Worm (Caenorhabditis elegans): Measurements from ENCODE around the gene bus-12.

DNA sequence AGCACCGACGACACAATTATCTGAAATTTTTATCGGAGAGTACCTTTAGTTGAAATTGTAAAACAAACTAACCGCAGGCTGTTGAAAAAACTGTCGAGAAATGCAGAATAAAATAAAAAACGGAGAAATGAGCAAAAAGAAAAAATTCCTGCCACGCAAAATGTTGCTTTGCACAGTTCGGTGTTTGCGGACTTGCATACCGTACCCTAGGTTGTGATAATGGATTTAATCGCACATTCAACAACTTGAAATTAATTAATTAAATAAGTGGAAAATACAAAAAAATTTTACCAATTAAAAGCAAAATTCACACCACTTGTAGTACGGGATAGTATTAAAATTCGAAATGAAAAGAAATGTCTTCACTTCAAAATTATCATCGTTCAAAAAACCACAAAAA lies 24.6 kb upstream of the bus-12 start:
- no peak for TF ChIP-seq let-607 (tag; optimal IDR thresholded peaks at IDR 0.05)
- no peak for TF ChIP-seq snpc-1.3 (tag; optimal IDR thresholded peaks at IDR 0.05; ENCODE audit: insufficient read depth)
- TF ChIP-seq egrh-3 (GFP tag; IDR thresholded peaks at IDR 0.05) = no peak
- no peak for TF ChIP-seq madf-3 (GFP tag; IDR thresholded peaks at IDR 0.05)
- no peak for TF ChIP-seq gei-17 (GFP tag; optimal IDR thresholded peaks at IDR 0.05)
- no peak for TF ChIP-seq ztf-6 (GFP tag; IDR thresholded peaks at IDR 0.05)
- TF ChIP-seq F57C9.4 (tag; optimal IDR thresholded peaks at IDR 0.05) = no peak
- no peak for TF ChIP-seq ama-1 (optimal IDR thresholded peaks at IDR 0.05)
- no peak for TF ChIP-seq ama-1 (GFP tag; optimal IDR thresholded peaks at IDR 0.05)
- no peak for TF ChIP-seq zim-3 (tag; optimal IDR thresholded peaks at IDR 0.05)

Measured in whole organism, young adult.